Fruit fly (Drosophila melanogaster) whole organism, embryonic: ENCODE results near the gene Agxt.

Source experiments
- CG10959 ChIP-seq: fragments of 200-800 bp; sonication (Bioruptor generic); IDR thresholded peaks from 2 replicates; pipeline ENCODE4 v1.3.6; 2022; ENCODE audit warnings: missing biosample characterization, missing genetic modification characterization
- CG11085 ChIP-seq: fragments of 200-800 bp; sonication (Bioruptor generic); IDR thresholded peaks from 2 replicates; pipeline ENCODE4 v1.3.6; 2022; ENCODE audit warnings: missing biosample characterization, missing genetic modification characterization
- CG12155 ChIP-seq: fragments of 200-800 bp; sonication (Bioruptor generic); optimal IDR thresholded peaks from 3 replicates; lab custom pipeline; 2016; ENCODE audit warnings: missing biosample characterization, missing genetic modification characterization
- CG13123 ChIP-seq: fragments of 200-800 bp; sonication (Bioruptor generic); optimal IDR thresholded peaks from 2 replicates; lab custom pipeline; 2016; ENCODE audit warnings: missing biosample characterization, missing genetic modification characterization
- CG14667 ChIP-seq: fragments of 200-800 bp; sonication (Bioruptor generic); IDR thresholded peaks from 2 replicates; pipeline ENCODE4 v1.3.6; 2022; ENCODE audit warnings: missing biosample characterization, missing genetic modification characterization
- CG15269 ChIP-seq: fragments of 200-800 bp; sonication (Bioruptor generic); optimal IDR thresholded peaks from 2 replicates; lab custom pipeline; 2018; ENCODE audit warnings: missing biosample characterization, mild to moderate bottlenecking, missing genetic modification characterization, moderate library complexity
- CG1602 ChIP-seq: fragments of 200-800 bp; sonication (Bioruptor generic); optimal IDR thresholded peaks from 3 replicates; lab custom pipeline; 2016; ENCODE audit warnings: missing biosample characterization, missing genetic modification characterization
- CG17568 ChIP-seq: fragments of 200-800 bp; sonication (Bioruptor generic); optimal IDR thresholded peaks from 2 replicates; lab custom pipeline; 2018; ENCODE audit warnings: missing biosample characterization, mild to moderate bottlenecking, missing genetic modification characterization, moderate library complexity
- CG1832 ChIP-seq: fragments of 200-800 bp; sonication (Bioruptor generic); optimal IDR thresholded peaks from 2 replicates; lab custom pipeline; 2017; ENCODE audit warnings: missing biosample characterization, mild to moderate bottlenecking, missing genetic modification characterization, inconsistent platforms
- CG2116 ChIP-seq: fragments of 200-800 bp; sonication (Bioruptor generic); optimal IDR thresholded peaks from 3 replicates; lab custom pipeline; 2018; ENCODE audit warnings: missing biosample characterization, mild to moderate bottlenecking, missing genetic modification characterization
- CG2678 ChIP-seq: fragments of 200-800 bp; sonication (Bioruptor generic); optimal IDR thresholded peaks from 3 replicates; lab custom pipeline; 2019; ENCODE audit warnings: missing biosample characterization, mild to moderate bottlenecking, missing genetic modification characterization, moderate library complexity
- CG31365 ChIP-seq: fragments of 200-800 bp; sonication (Bioruptor generic); optimal IDR thresholded peaks from 2 replicates; lab custom pipeline; 2018; ENCODE audit warnings: missing biosample characterization, mild to moderate bottlenecking, missing genetic modification characterization
- CG3163 ChIP-seq: fragments of 200-800 bp; sonication (Bioruptor generic); optimal IDR thresholded peaks from 3 replicates; lab custom pipeline; 2016; ENCODE audit warnings: missing biosample characterization, missing genetic modification characterization
- CG33557 ChIP-seq: fragments of 200-800 bp; sonication (Bioruptor generic); optimal IDR thresholded peaks from 2 replicates; lab custom pipeline; 2019; ENCODE audit warnings: missing biosample characterization, mild to moderate bottlenecking, missing genetic modification characterization, moderate library complexity
- CG4328 ChIP-seq: fragments of 200-800 bp; sonication (Bioruptor generic); optimal IDR thresholded peaks from 3 replicates; lab custom pipeline; 2017; ENCODE audit warnings: missing biosample characterization, missing genetic modification reagents, missing genetic modification characterization
- CG4854 ChIP-seq: fragments of 200-800 bp; sonication (Bioruptor generic); optimal IDR thresholded peaks from 2 replicates; lab custom pipeline; 2016; ENCODE audit warnings: missing biosample characterization, missing genetic modification characterization, inconsistent platforms
- CG5180 ChIP-seq: fragments of 200-800 bp; sonication (Bioruptor generic); optimal IDR thresholded peaks from 3 replicates; lab custom pipeline; 2017; ENCODE audit warnings: missing biosample characterization, missing genetic modification characterization, mild to moderate bottlenecking, moderate library complexity, missing genetic modification reagents
- CG7357 ChIP-seq: fragments of 200-800 bp; sonication (Bioruptor generic); IDR thresholded peaks from 3 replicates; pipeline ENCODE4 v1.3.6; 2022; ENCODE audit warnings: missing biosample characterization, missing genetic modification characterization
- CG7839 ChIP-seq: fragments of 200-800 bp; sonication (Bioruptor generic); optimal IDR thresholded peaks from 3 replicates; lab custom pipeline; 2018; ENCODE audit warnings: missing biosample characterization, mild to moderate bottlenecking, missing genetic modification characterization, moderate library complexity
- CG9727 ChIP-seq: fragments of 200-800 bp; sonication (Bioruptor generic); optimal IDR thresholded peaks from 3 replicates; lab custom pipeline; 2017; ENCODE audit warnings: missing biosample characterization, mild to moderate bottlenecking, missing genetic modification characterization
- D19B ChIP-seq: fragments of 200-800 bp; sonication (Bioruptor generic); optimal IDR thresholded peaks from 2 replicates; lab custom pipeline; 2017; ENCODE audit warnings: missing biosample characterization, mild to moderate bottlenecking, missing genetic modification characterization
- Dad ChIP-seq: fragments of 200-800 bp; sonication (Bioruptor generic); optimal IDR thresholded peaks from 3 replicates; lab custom pipeline; 2016; ENCODE audit warnings: missing biosample characterization, missing genetic modification characterization
- Ets97D ChIP-seq: fragments of 200-800 bp; sonication (Bioruptor generic); optimal IDR thresholded peaks from 3 replicates; lab custom pipeline; 2016; ENCODE audit warnings: missing biosample characterization, missing genetic modification characterization
- H2.0 ChIP-seq: fragments of 200-800 bp; sonication (Bioruptor generic); IDR thresholded peaks from 2 replicates; pipeline ENCODE4 v1.3.6; 2022; ENCODE audit warnings: missing biosample characterization, missing genetic modification characterization
- Hr78 ChIP-seq, 2 experiments: fragments of 200-800 bp in 1 of 2; fragments of >200 bp in 1 of 2; sonication (Bioruptor generic) in 1 of 2; optimal IDR thresholded peaks; 2 replicates each; lab custom pipeline; 2017 to 2019; ENCODE audit warnings: missing biosample characterization in 2 of 2, missing genetic modification characterization in 2 of 2, mild to moderate bottlenecking in 1 of 2, moderate library complexity in 1 of 2
- Max ChIP-seq: fragments of 200-800 bp; sonication (Bioruptor generic); optimal IDR thresholded peaks from 2 replicates; lab custom pipeline; 2016; ENCODE audit warnings: missing biosample characterization, mild to moderate bottlenecking, missing genetic modification characterization
- Med ChIP-seq: fragments of 200-800 bp; sonication (Bioruptor generic); peaks from one replicate; lab custom pipeline; 2016; ENCODE audit warnings: missing biosample characterization, missing genetic modification characterization, mild to moderate bottlenecking, inconsistent platforms, moderate library complexity
- Mes4 ChIP-seq: fragments of 200-800 bp; sonication (Bioruptor generic); optimal IDR thresholded peaks from 2 replicates; lab custom pipeline; 2016; ENCODE audit warnings: missing biosample characterization, missing genetic modification characterization
- Nf-YC ChIP-seq: fragments of 200-800 bp; optimal IDR thresholded peaks from 3 replicates; lab custom pipeline; 2019; ENCODE audit warnings: missing biosample characterization, mild to moderate bottlenecking, missing genetic modification characterization, moderate library complexity
- NfI ChIP-seq: fragments of 200-800 bp; sonication (Bioruptor generic); optimal IDR thresholded peaks from 3 replicates; lab custom pipeline; 2018; ENCODE audit warnings: missing biosample characterization, mild to moderate bottlenecking, missing genetic modification characterization, moderate library complexity
- PHDP ChIP-seq: fragments of 200-800 bp; sonication (Bioruptor generic); optimal IDR thresholded peaks from 3 replicates; lab custom pipeline; 2018; ENCODE audit warnings: missing biosample characterization, mild to moderate bottlenecking, missing genetic modification characterization, moderate library complexity
- Sox102F ChIP-seq: fragments of 200-800 bp; sonication (Bioruptor generic); optimal IDR thresholded peaks from 2 replicates; lab custom pipeline; 2018; ENCODE audit warnings: missing biosample characterization, mild to moderate bottlenecking, missing genetic modification characterization, moderate library complexity
- Sry-β ChIP-seq: fragments of 200-800 bp; sonication (Bioruptor generic); optimal IDR thresholded peaks from 2 replicates; lab custom pipeline; 2018; ENCODE audit warnings: missing biosample characterization, mild to moderate bottlenecking, missing genetic modification characterization, moderate library complexity
- ac ChIP-seq: fragments of 200-800 bp; sonication (Bioruptor generic); optimal IDR thresholded peaks from 3 replicates; lab custom pipeline; 2017; ENCODE audit warnings: missing biosample characterization, mild to moderate bottlenecking, missing genetic modification characterization
- chn ChIP-seq: fragments of 200-800 bp; sonication (Bioruptor generic); optimal IDR thresholded peaks from 2 replicates; lab custom pipeline; 2016; ENCODE audit warnings: missing biosample characterization, missing genetic modification characterization
- en ChIP-seq: fragments of 200-800 bp; sonication (Bioruptor generic); optimal IDR thresholded peaks from 2 replicates; lab custom pipeline; 2016; ENCODE audit warnings: missing biosample characterization, missing genetic modification characterization
- exex ChIP-seq: fragments of 200-800 bp; sonication (Bioruptor generic); optimal IDR thresholded peaks from 4 replicates; lab custom pipeline; 2018; ENCODE audit warnings: missing biosample characterization, mild to moderate bottlenecking, missing genetic modification characterization, moderate library complexity
- gfzf ChIP-seq: fragments of 200-800 bp; sonication (Bioruptor generic); optimal IDR thresholded peaks from 2 replicates; lab custom pipeline; 2016; ENCODE audit warnings: missing biosample characterization, mild to moderate bottlenecking, missing genetic modification characterization, moderate library complexity
- hkb ChIP-seq, 2 experiments: fragments of 200-800 bp in 1 of 2; fragments of >200 bp in 1 of 2; sonication (Bioruptor generic) in 1 of 2; IDR thresholded peaks in 1 of 2; optimal IDR thresholded peaks in 1 of 2; 2 replicates each; pipeline versions ENCODE4 v1.3.6 to Lab custom; 2017 to 2022; ENCODE audit warnings: missing biosample characterization in 1 of 2, missing genetic modification characterization in 1 of 2
- ind ChIP-seq: fragments of 200-800 bp; sonication (Bioruptor generic); optimal IDR thresholded peaks from 3 replicates; lab custom pipeline; 2016; ENCODE audit warnings: missing biosample characterization, missing genetic modification characterization
- luna ChIP-seq: fragments of 200-800 bp; sonication (Bioruptor generic); optimal IDR thresholded peaks from 2 replicates; lab custom pipeline; 2016; ENCODE audit warnings: missing biosample characterization, missing genetic modification characterization
- nmo ChIP-seq: fragments of 200-800 bp; sonication (Bioruptor generic); optimal IDR thresholded peaks from 2 replicates; lab custom pipeline; 2018; ENCODE audit warnings: missing biosample characterization, mild to moderate bottlenecking, missing genetic modification characterization, moderate library complexity
- pum ChIP-seq: fragments of 200-800 bp; sonication (Bioruptor generic); optimal IDR thresholded peaks from 2 replicates; lab custom pipeline; 2016; ENCODE audit warnings: missing biosample characterization, missing genetic modification characterization
- sug ChIP-seq: fragments of 200-800 bp; optimal IDR thresholded peaks from 2 replicates; lab custom pipeline; 2019; ENCODE audit warnings: missing biosample characterization, mild to moderate bottlenecking, missing genetic modification characterization, moderate library complexity
- tgo ChIP-seq: fragments of 200-800 bp; sonication (Bioruptor generic); IDR thresholded peaks from 3 replicates; pipeline ENCODE4 v1.3.6; 2022; ENCODE audit warnings: missing biosample characterization, missing genetic modification characterization
- tin ChIP-seq: fragments of 200-800 bp; sonication (Bioruptor generic); optimal IDR thresholded peaks from 3 replicates; lab custom pipeline; 2016; ENCODE audit warnings: missing biosample characterization, missing genetic modification characterization
- tll ChIP-seq, 2 experiments: fragments of 200-800 bp in 1 of 2; fragments of >200 bp in 1 of 2; sonication (Bioruptor generic) in 1 of 2; optimal IDR thresholded peaks; 2 replicates each; lab custom pipeline; 2017 to 2019; ENCODE audit warnings: missing biosample characterization in 2 of 2, missing genetic modification characterization in 2 of 2, mild to moderate bottlenecking in 1 of 2, moderate library complexity in 1 of 2
- tup ChIP-seq: fragments of 200-800 bp; sonication (Bioruptor generic); optimal IDR thresholded peaks from 2 replicates; lab custom pipeline; 2016; ENCODE audit warnings: missing biosample characterization, mild to moderate bottlenecking, missing genetic modification characterization, moderate library complexity
- wdn ChIP-seq: fragments of 200-800 bp; sonication (Bioruptor generic); IDR thresholded peaks from 2 replicates; pipeline ENCODE4 v1.3.6; 2022; ENCODE audit warnings: missing biosample characterization, missing genetic modification characterization

Agxt gene

dm6 chrX:6533101-6533636 lies 4.4 kb downstream of the Agxt start, which contains the start of gene RpL7A (continued):
- TF ChIP-seq H2.0 (GFP tag; lab: Robert Waterston, UW) = peak; percentile 61
- TF ChIP-seq CG3163 = peak; percentile 46
- no peak for TF ChIP-seq CG2116 (GFP tag; lab: Kevin White, UChicago)
- TF ChIP-seq luna (GFP tag; lab: Kevin White, UChicago) = no peak
- peak; percentile 67 for TF ChIP-seq PHDP
- TF ChIP-seq CG7357 (GFP tag; lab: Robert Waterston, UW) = 0 out of 3 replicates have a peak, but pooled peaks have one; percentile 10
- TF ChIP-seq CG31365 (tag; lab: Kevin White, UChicago) = peak; percentile 61
- no peak for TF ChIP-seq tup (GFP tag; lab: Kevin White, UChicago)
- TF ChIP-seq CG10959 = 0 out of 2 replicates have a peak, but pooled peaks have one; percentile 43
- peak; percentile 22 for TF ChIP-seq CG12155
- peak; percentile 22 for TF ChIP-seq CG4854 (GFP tag; lab: Kevin White, UChicago)
- no peak for TF ChIP-seq CG1602
- TF ChIP-seq nmo = peak; percentile 46
- no peak for TF ChIP-seq Sry-β (GFP tag; lab: Kevin White, UChicago)
- TF ChIP-seq Med = peak; percentile 96
- TF ChIP-seq CG9727 (GFP tag; lab: Kevin White, UChicago) = peak; percentile 75
- TF ChIP-seq Dad (GFP tag; lab: Kevin White, UChicago) = peak; percentile 57
- TF ChIP-seq CG5180 (GFP tag; lab: Kevin White, UChicago) = peak; percentile 48
- TF ChIP-seq CG4328 = peak; percentile 64
- peak; percentile 6 for TF ChIP-seq Max (GFP tag; lab: Kevin White, UChicago)
- TF ChIP-seq CG33557 = peak; percentile 47
- peak; percentile 98 for TF ChIP-seq Ets97D (GFP tag; lab: Kevin White, UChicago)
- peak; percentile 20 for TF ChIP-seq en
- TF ChIP-seq CG2678 = peak; percentile 52
- TF ChIP-seq Hr78 (GFP tag; optimal IDR thresholded peaks at IDR 0.05; lab: Kevin White, UChicago) = no peak
- TF ChIP-seq ind (GFP tag; lab: Kevin White, UChicago) = peak; percentile 23
- TF ChIP-seq tin = peak; percentile 28
- TF ChIP-seq CG15269 (tag; lab: Kevin White, UChicago) = peak; percentile 38
- TF ChIP-seq tgo (GFP tag; lab: Robert Waterston, UW) = peak; percentile 31; the same call in 1 of the 3 replicates
- TF ChIP-seq wdn (GFP tag; lab: Robert Waterston, UW) = 0 out of 2 replicates have a peak, but pooled peaks have one; percentile 52
- TF ChIP-seq pum (GFP tag; lab: Kevin White, UChicago) = no peak
- no peak for TF ChIP-seq D19B (GFP tag; lab: Kevin White, UChicago)
- peak; percentile 70 for TF ChIP-seq ac (GFP tag; lab: Kevin White, UChicago)
- TF ChIP-seq hkb (optimal IDR thresholded peaks at IDR 0.05; lab: Kevin White, UChicago) = no peak
- TF ChIP-seq hkb (GFP tag; IDR thresholded peaks at IDR 0.05; lab: Robert Waterston, UW) = peak; percentile 54
- no peak for TF ChIP-seq Nf-YC
- TF ChIP-seq NfI (GFP tag; lab: Kevin White, UChicago) = peak; percentile 81
- no peak for TF ChIP-seq tll (GFP tag; optimal IDR thresholded peaks at IDR 0.05; lab: Kevin White, UChicago)
- peak; percentile 45; the same call in 1 of the 2 replicates for TF ChIP-seq CG11085 (GFP tag; lab: Robert Waterston, UW)
- TF ChIP-seq CG14667 (GFP tag; lab: Robert Waterston, UW) = no peak
- peak; percentile 14 for TF ChIP-seq chn (GFP tag; lab: Kevin White, UChicago)
- no peak for TF ChIP-seq CG1832 (GFP tag; lab: Kevin White, UChicago)
- peak; percentile 71 for TF ChIP-seq Mes4
- no peak for TF ChIP-seq exex (tag; lab: Kevin White, UChicago)
- peak; percentile 80 for TF ChIP-seq CG17568 (GFP tag; lab: Kevin White, UChicago)
- peak; percentile 10 for TF ChIP-seq sug
- TF ChIP-seq Sox102F = no peak
- TF ChIP-seq CG7839 (tag; lab: Kevin White, UChicago) = peak; percentile 53
- no peak for TF ChIP-seq CG13123 (GFP tag; lab: Kevin White, UChicago)
- peak; percentile 79 for TF ChIP-seq gfzf (GFP tag; lab: Kevin White, UChicago)
